Worm (Caenorhabditis elegans) whole organism, L4/young adult: ENCODE data around the gene T24E12.3.

Source experiments
- W03F9.2 ChIP-seq: fragments of 150-350 bp; optimal IDR thresholded peaks from 2 replicates; lab custom pipeline; 2014; ENCODE audit warnings: missing biosample characterization, missing genetic modification characterization
- dao-5 ChIP-seq: sonication (generic microtip); optimal IDR thresholded peaks from 2 replicates; lab custom pipeline; 2016; ENCODE audit warnings: missing genotype, missing genetic modification characterization, moderate library complexity, missing compliant biosample characterization
- him-1 ChIP-seq: sonication (generic microtip); optimal IDR thresholded peaks from 2 replicates; lab custom pipeline; 2016; ENCODE audit warnings: missing genotype, missing genetic modification reagents, missing genetic modification characterization, missing compliant biosample characterization

DNA sequence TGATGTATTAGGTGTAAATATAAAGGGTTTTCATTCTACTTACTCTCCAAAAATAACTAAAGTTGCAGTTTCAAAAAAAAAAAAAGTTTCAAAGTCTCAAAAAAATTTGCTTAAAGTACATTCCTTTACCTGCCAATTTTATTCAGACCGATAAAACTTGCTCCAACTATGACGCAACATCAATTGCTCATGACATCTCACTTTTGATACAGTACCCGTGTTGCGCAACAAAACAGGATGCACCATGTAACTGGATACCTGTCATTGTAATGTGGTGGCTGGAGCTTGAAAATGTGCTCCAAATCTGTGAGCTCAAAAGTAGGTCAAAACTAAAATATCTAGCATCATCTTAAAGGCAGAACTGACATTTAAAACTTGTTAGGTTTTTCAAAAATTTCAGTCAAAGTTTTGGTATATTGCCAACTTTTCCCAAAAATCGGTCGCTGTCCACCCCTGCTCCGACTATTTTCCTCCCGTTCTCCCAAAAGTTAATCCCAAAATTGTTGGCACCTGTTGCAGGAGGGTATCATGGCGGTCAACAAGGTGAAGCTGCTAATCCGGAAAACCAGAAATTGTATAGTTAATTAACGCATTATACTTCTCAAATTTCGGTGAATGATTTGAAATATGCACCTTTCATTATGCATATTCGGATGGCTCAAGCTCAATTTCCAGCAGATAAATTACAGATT lies 6.6 kb downstream of the T24E12.3 start, which contains the start of gene T24E12.2:
- no peak for TF ChIP-seq W03F9.2 (tag; lab: Kevin White, UChicago)
- TF ChIP-seq him-1 (tag; lab: Kevin White, UChicago) = no peak
- no peak for TF ChIP-seq dao-5
